Fruit fly (Drosophila melanogaster) whole organism, embryonic: Measurements from ENCODE around the gene Sbf.

Source experiments
- Ada2b ChIP-seq: fragments of 200-800 bp; sonication (Bioruptor generic); IDR thresholded peaks from 2 replicates; pipeline ENCODE4 v1.3.6; 2022; ENCODE audit warnings: missing biosample characterization, missing genetic modification characterization
- Adf1 ChIP-seq: fragments of 200-800 bp; sonication (Bioruptor generic); IDR thresholded peaks from 2 replicates; pipeline ENCODE4 v1.3.6; 2022; ENCODE audit warnings: missing biosample characterization, missing genetic modification characterization
- Antp ChIP-seq: fragments of 200-800 bp; sonication (Bioruptor generic); optimal IDR thresholded peaks from 3 replicates; lab custom pipeline; 2016; ENCODE audit warnings: missing biosample characterization, missing genetic modification characterization
- BEAF-32 ChIP-seq: fragments of 200-800 bp; sonication (Bioruptor generic); optimal IDR thresholded peaks from 3 replicates; lab custom pipeline; 2017; ENCODE audit warnings: missing biosample characterization, missing genetic modification characterization, mild to moderate bottlenecking, moderate library complexity, missing genetic modification reagents
- CG11398 ChIP-seq: fragments of 200-800 bp; sonication (Bioruptor generic); optimal IDR thresholded peaks from 2 replicates; lab custom pipeline; 2016; ENCODE audit warnings: missing biosample characterization, missing genetic modification characterization
- CG11504 ChIP-seq: fragments of 200-800 bp; sonication (Bioruptor generic); optimal IDR thresholded peaks from 3 replicates; lab custom pipeline; 2019; ENCODE audit warnings: missing biosample characterization, mild to moderate bottlenecking, missing genetic modification characterization, moderate library complexity
- CG14014 ChIP-seq: fragments of 200-800 bp; sonication (Bioruptor generic); IDR thresholded peaks from 2 replicates; pipeline ENCODE4 v1.3.6; 2022; ENCODE audit warnings: missing biosample characterization, missing genetic modification characterization
- CG15601 ChIP-seq: fragments of 200-800 bp; sonication (Bioruptor generic); optimal IDR thresholded peaks from 3 replicates; lab custom pipeline; 2019; ENCODE audit warnings: missing biosample characterization, mild to moderate bottlenecking, missing genetic modification characterization, moderate library complexity
- CG1603 ChIP-seq: fragments of 200-800 bp; sonication (Bioruptor generic); optimal IDR thresholded peaks from 2 replicates; lab custom pipeline; 2019; ENCODE audit warnings: missing biosample characterization, mild to moderate bottlenecking, missing genetic modification characterization, moderate library complexity
- CG16779 ChIP-seq: fragments of 200-800 bp; sonication (Bioruptor generic); IDR thresholded peaks from 2 replicates; pipeline ENCODE4 v1.3.6; 2022; ENCODE audit warnings: missing biosample characterization, missing genetic modification characterization
- CG17912 ChIP-seq: fragments of 200-800 bp; sonication (Bioruptor generic); optimal IDR thresholded peaks from 2 replicates; lab custom pipeline; 2018; ENCODE audit warnings: missing biosample characterization, mild to moderate bottlenecking, missing genetic modification characterization
- CG18011 ChIP-seq: fragments of 200-800 bp; sonication (Bioruptor generic); optimal IDR thresholded peaks from 2 replicates; lab custom pipeline; 2017; ENCODE audit warnings: missing biosample characterization, missing genetic modification characterization, mild to moderate bottlenecking, moderate library complexity, missing genotype
- CG6689 ChIP-seq: fragments of 200-800 bp; sonication (Bioruptor generic); IDR thresholded peaks from 2 replicates; pipeline ENCODE4 v1.3.6; 2022; ENCODE audit warnings: missing biosample characterization, missing genetic modification characterization
- CG7745 ChIP-seq: fragments of 200-800 bp; sonication (Bioruptor generic); optimal IDR thresholded peaks from 2 replicates; lab custom pipeline; 2018; ENCODE audit warnings: missing biosample characterization, mild to moderate bottlenecking, missing genetic modification characterization, moderate library complexity
- CG9215 ChIP-seq: fragments of 200-800 bp; sonication (Bioruptor generic); IDR thresholded peaks from 2 replicates; pipeline ENCODE4 v1.3.6; 2022; ENCODE audit warnings: missing biosample characterization, missing genetic modification characterization
- D19B ChIP-seq: fragments of 200-800 bp; sonication (Bioruptor generic); optimal IDR thresholded peaks from 2 replicates; lab custom pipeline; 2017; ENCODE audit warnings: missing biosample characterization, mild to moderate bottlenecking, missing genetic modification characterization
- Dbx ChIP-seq: fragments of 200-800 bp; sonication (Bioruptor generic); IDR thresholded peaks from 3 replicates; pipeline ENCODE4 v1.3.6; 2022; ENCODE audit warnings: missing biosample characterization, missing genetic modification characterization
- Dref ChIP-seq: fragments of 200-800 bp; sonication (Bioruptor generic); IDR thresholded peaks from 2 replicates; pipeline ENCODE4 v1.3.6; 2022; ENCODE audit warnings: missing biosample characterization, missing genetic modification characterization
- Elba2 ChIP-seq: fragments of 200-800 bp; sonication (Bioruptor generic); optimal IDR thresholded peaks from 3 replicates; lab custom pipeline; 2016; ENCODE audit warnings: missing biosample characterization, missing genetic modification characterization
- GATAe ChIP-seq: fragments of 200-800 bp; sonication (Bioruptor generic); conservative IDR thresholded peaks from 2 replicates; pipeline ENCODE4 v1.3.6; 2022; ENCODE audit warnings: missing biosample characterization, missing genetic modification characterization
- Gsc ChIP-seq: fragments of 200-800 bp; sonication (Bioruptor generic); IDR thresholded peaks from 2 replicates; pipeline ENCODE4 v1.3.6; 2022; ENCODE audit warnings: missing biosample characterization, missing genetic modification characterization
- HLH3B ChIP-seq: fragments of 200-800 bp; sonication (Bioruptor generic); IDR thresholded peaks from 2 replicates; pipeline ENCODE4 v1.3.6; 2022; ENCODE audit warnings: missing biosample characterization, missing genetic modification characterization
- HLHmδ ChIP-seq: fragments of 200-800 bp; sonication (Bioruptor generic); optimal IDR thresholded peaks from 2 replicates; lab custom pipeline; 2018; ENCODE audit warnings: missing biosample characterization, mild to moderate bottlenecking, missing genetic modification characterization, moderate library complexity
- HmgZ ChIP-seq: fragments of 200-800 bp; sonication (Bioruptor generic); optimal IDR thresholded peaks from 2 replicates; lab custom pipeline; 2018; ENCODE audit warnings: missing biosample characterization, mild to moderate bottlenecking, missing genetic modification characterization
- Med ChIP-seq: fragments of 200-800 bp; sonication (Bioruptor generic); peaks from one replicate; lab custom pipeline; 2016; ENCODE audit warnings: missing biosample characterization, missing genetic modification characterization, mild to moderate bottlenecking, inconsistent platforms, moderate library complexity
- NC2α ChIP-seq: fragments of 200-800 bp; sonication (Bioruptor generic); optimal IDR thresholded peaks from 2 replicates; lab custom pipeline; 2016; ENCODE audit warnings: missing biosample characterization, missing genetic modification characterization
- Nf-YB ChIP-seq: fragments of 200-800 bp; sonication (Bioruptor generic); optimal IDR thresholded peaks from 3 replicates; lab custom pipeline; 2019; ENCODE audit warnings: missing biosample characterization, mild to moderate bottlenecking, missing genetic modification characterization, moderate library complexity
- Nf-YC ChIP-seq: fragments of 200-800 bp; optimal IDR thresholded peaks from 3 replicates; lab custom pipeline; 2019; ENCODE audit warnings: missing biosample characterization, mild to moderate bottlenecking, missing genetic modification characterization, moderate library complexity
- Sox102F ChIP-seq: fragments of 200-800 bp; sonication (Bioruptor generic); optimal IDR thresholded peaks from 2 replicates; lab custom pipeline; 2018; ENCODE audit warnings: missing biosample characterization, mild to moderate bottlenecking, missing genetic modification characterization, moderate library complexity
- Sry-β ChIP-seq: fragments of 200-800 bp; sonication (Bioruptor generic); optimal IDR thresholded peaks from 2 replicates; lab custom pipeline; 2018; ENCODE audit warnings: missing biosample characterization, mild to moderate bottlenecking, missing genetic modification characterization, moderate library complexity
- Sry-δ ChIP-seq: fragments of 200-800 bp; sonication (Bioruptor generic); optimal IDR thresholded peaks from 2 replicates; lab custom pipeline; 2016; ENCODE audit warnings: missing biosample characterization, missing genetic modification characterization
- Usf ChIP-seq: fragments of 200-800 bp; sonication (Bioruptor generic); optimal IDR thresholded peaks from 2 replicates; lab custom pipeline; 2017; ENCODE audit warnings: missing genotype, missing biosample characterization, missing genetic modification characterization
- btn ChIP-seq: fragments of 200-800 bp; sonication (Bioruptor generic); optimal IDR thresholded peaks from 2 replicates; lab custom pipeline; 2016; ENCODE audit warnings: missing biosample characterization, missing genetic modification characterization
- cad ChIP-seq: fragments of >200 bp; optimal IDR thresholded peaks from 2 replicates; lab custom pipeline; 2017; ENCODE audit warnings: missing biosample characterization, missing genetic modification characterization
- dmrt11E ChIP-seq: fragments of 200-800 bp; sonication (Bioruptor generic); optimal IDR thresholded peaks from 3 replicates; lab custom pipeline; 2018; ENCODE audit warnings: missing biosample characterization, mild to moderate bottlenecking, missing genetic modification characterization, moderate library complexity
- dpn ChIP-seq, 2 experiments: fragments of 200-800 bp; sonication (Bioruptor generic); optimal IDR thresholded peaks; 3 replicates each; lab custom pipeline; 2016; ENCODE audit warnings: missing biosample characterization in 2 of 2, missing genetic modification characterization in 2 of 2
- emc ChIP-seq: fragments of 200-800 bp; sonication (Bioruptor generic); optimal IDR thresholded peaks from 2 replicates; lab custom pipeline; 2016; ENCODE audit warnings: missing biosample characterization, missing genetic modification characterization
- exex ChIP-seq: fragments of 200-800 bp; sonication (Bioruptor generic); optimal IDR thresholded peaks from 4 replicates; lab custom pipeline; 2018; ENCODE audit warnings: missing biosample characterization, mild to moderate bottlenecking, missing genetic modification characterization, moderate library complexity
- her ChIP-seq: fragments of 200-800 bp; sonication (Bioruptor generic); optimal IDR thresholded peaks from 2 replicates; lab custom pipeline; 2016; ENCODE audit warnings: missing biosample characterization, missing genetic modification characterization
- hkb ChIP-seq, 2 experiments: fragments of 200-800 bp in 1 of 2; fragments of >200 bp in 1 of 2; sonication (Bioruptor generic) in 1 of 2; IDR thresholded peaks in 1 of 2; optimal IDR thresholded peaks in 1 of 2; 2 replicates each; pipeline versions ENCODE4 v1.3.6 to Lab custom; 2017 to 2022; ENCODE audit warnings: missing biosample characterization in 1 of 2, missing genetic modification characterization in 1 of 2
- ken ChIP-seq: fragments of 200-800 bp; sonication (Bioruptor generic); IDR thresholded peaks from 3 replicates; pipeline ENCODE4 v1.3.6; 2022; ENCODE audit warnings: missing biosample characterization, missing genetic modification characterization
- oc ChIP-seq: fragments of 200-800 bp; sonication (Bioruptor generic); optimal IDR thresholded peaks from 2 replicates; lab custom pipeline; 2018; ENCODE audit warnings: missing biosample characterization, mild to moderate bottlenecking, missing genetic modification characterization, moderate library complexity
- ranshi ChIP-seq: fragments of 200-800 bp; sonication (Bioruptor generic); IDR thresholded peaks from 2 replicates; pipeline ENCODE4 v1.3.6; 2022; ENCODE audit warnings: missing biosample characterization, missing genetic modification characterization
- slou ChIP-seq: fragments of 200-800 bp; sonication (Bioruptor generic); optimal IDR thresholded peaks from 3 replicates; lab custom pipeline; 2016; ENCODE audit warnings: missing biosample characterization, missing genetic modification characterization
- slp2 ChIP-seq: fragments of 200-800 bp; sonication (Bioruptor generic); optimal IDR thresholded peaks from 2 replicates; lab custom pipeline; 2016; ENCODE audit warnings: missing biosample characterization, missing genetic modification characterization
- tgo ChIP-seq: fragments of 200-800 bp; sonication (Bioruptor generic); IDR thresholded peaks from 3 replicates; pipeline ENCODE4 v1.3.6; 2022; ENCODE audit warnings: missing biosample characterization, missing genetic modification characterization
- trem ChIP-seq: fragments of 200-800 bp; optimal IDR thresholded peaks from 3 replicates; lab custom pipeline; 2019; ENCODE audit warnings: missing biosample characterization, mild to moderate bottlenecking, missing genetic modification characterization, moderate library complexity
- vvl ChIP-seq: fragments of 200-800 bp; sonication (Bioruptor generic); IDR thresholded peaks from 2 replicates; pipeline ENCODE4 v1.3.6; 2022; ENCODE audit warnings: missing biosample characterization, missing genetic modification characterization
- wek ChIP-seq: fragments of 200-800 bp; sonication (Bioruptor generic); optimal IDR thresholded peaks from 3 replicates; lab custom pipeline; 2018; ENCODE audit warnings: missing biosample characterization, mild to moderate bottlenecking, missing genetic modification characterization, moderate library complexity
- zen2 ChIP-seq: fragments of 200-800 bp; sonication (Bioruptor generic); IDR thresholded peaks from 3 replicates; pipeline ENCODE4 v1.3.6; 2022; ENCODE audit warnings: missing biosample characterization, missing genetic modification characterization; ENCODE audit not compliant: partially characterized antibody
- zfh1 ChIP-seq: fragments of 200-800 bp; sonication (Bioruptor generic); IDR thresholded peaks from 3 replicates; pipeline ENCODE4 v1.3.6; 2022; ENCODE audit warnings: missing biosample characterization, missing genetic modification characterization

Sbf gene

dm6 chr3R:11764279-11764880 lies 32.4 kb downstream of the Sbf start, which contains the start of gene Lk6 (continued):
- TF ChIP-seq emc (peak; percentile 24), BEAF-32 (peak; percentile 61), CG17912 (GFP tag; lab: Kevin White, UChicago) (peak; percentile 60), ranshi (no peak), Med (GFP tag; lab: Kevin White, UChicago) (peak; percentile 96), zfh1 (GFP tag; lab: Robert Waterston, UW) (no peak), slp2 (GFP tag; lab: Kevin White, UChicago) (no peak), CG18011 (GFP tag; lab: Kevin White, UChicago) (no peak), Sry-β (GFP tag; lab: Kevin White, UChicago) (no peak), CG11398 (GFP tag; lab: Kevin White, UChicago) (no peak), CG15601 (peak; percentile 86), dmrt11E (tag; lab: Kevin White, UChicago) (peak; percentile 20), CG9215 (GFP tag; lab: Robert Waterston, UW) (no peak), Dref (GFP tag; lab: Robert Waterston, UW) (no peak), CG14014 (GFP tag; lab: Robert Waterston, UW) (no peak), Adf1 (GFP tag; lab: Robert Waterston, UW) (no peak), oc (tag; lab: Kevin White, UChicago) (peak; percentile 56), ken (GFP tag; lab: Robert Waterston, UW) (no peak), NC2α (no peak), vvl (GFP tag; lab: Robert Waterston, UW) (no peak), CG6689 (GFP tag; lab: Robert Waterston, UW) (no peak), Gsc (GFP tag; lab: Robert Waterston, UW) (no peak), HmgZ (tag; lab: Kevin White, UChicago) (peak; percentile 93), wek (GFP tag; lab: Kevin White, UChicago) (peak; percentile 64), zen2 (GFP tag; lab: Robert Waterston, UW) (no peak), CG7745 (tag; lab: Kevin White, UChicago) (no peak), tgo (GFP tag; lab: Robert Waterston, UW) (no peak), Nf-YB (GFP tag; lab: Kevin White, UChicago) (peak; percentile 39), btn (GFP tag; lab: Kevin White, UChicago) (peak; percentile 57), hkb (optimal IDR thresholded peaks at IDR 0.05; lab: Kevin White, UChicago) (peak; percentile 84), hkb (GFP tag; IDR thresholded peaks at IDR 0.05; lab: Robert Waterston, UW) (no peak), HLH3B (GFP tag; lab: Robert Waterston, UW) (no peak), Ada2b (GFP tag; lab: Robert Waterston, UW) (no peak), trem (tag; lab: Kevin White, UChicago) (peak; percentile 92), slou (GFP tag; lab: Kevin White, UChicago) (peak; percentile 5), CG16779 (GFP tag; lab: Robert Waterston, UW) (no peak), CG1603 (tag; lab: Kevin White, UChicago) (peak; percentile 92), Sox102F (GFP tag; lab: Kevin White, UChicago) (no peak), GATAe (GFP tag; lab: Robert Waterston, UW) (no peak), cad (no peak), exex (tag; lab: Kevin White, UChicago) (peak; percentile 36), her (GFP tag; lab: Kevin White, UChicago) (peak; percentile 74), Nf-YC (tag; lab: Kevin White, UChicago) (peak; percentile 71), Antp (GFP tag; lab: Kevin White, UChicago) (peak; percentile 14), Dbx (no peak), Usf (GFP tag; lab: Kevin White, UChicago) (no peak), HLHmδ (GFP tag; lab: Kevin White, UChicago) (peak; percentile 95), D19B (no peak), CG11504 (tag; lab: Kevin White, UChicago) (peak; percentile 68), Sry-δ (peak; percentile 67), Elba2 (peak; percentile 65), dpn (GFP tag; optimal IDR thresholded peaks at IDR 0.05; lab: Kevin White, UChicago) (peak; percentile 41)
